Worm (Caenorhabditis elegans) whole organism, late embryonic: ENCODE results near the gene F09F9.2.

Experiments used
- ama-1 ChIP-seq: fragments of 150-350 bp; optimal IDR thresholded peaks from 2 replicates; lab custom pipeline; 2014
- ceh-14 ChIP-seq: sonication (generic microtip); optimal IDR thresholded peaks from 2 replicates; lab custom pipeline; 2016; ENCODE audit warnings: missing genotype, missing genetic modification characterization, missing compliant biosample characterization
- ceh-45 ChIP-seq: fragments of 200-800 bp; sonication (Bioruptor generic); IDR thresholded peaks from 2 replicates; pipeline ENCODE4 v1.3.6; 2022; ENCODE audit warnings: missing genetic modification reagents, missing genetic modification characterization, missing compliant biosample characterization
- ceh-9 ChIP-seq: sonication (generic microtip); optimal IDR thresholded peaks from 2 replicates; lab custom pipeline; 2016; ENCODE audit warnings: mild to moderate bottlenecking, missing genetic modification characterization, inconsistent platforms, missing compliant biosample characterization
- hlh-30 ChIP-seq: sonication (generic microtip); optimal IDR thresholded peaks from 2 replicates; lab custom pipeline; 2017; ENCODE audit warnings: antibody characterized with exemption, missing genetic modification characterization, missing compliant biosample characterization; ENCODE audit not compliant: insufficient read depth
- pat-9 ChIP-seq: fragments of 200-800 bp; sonication (Bioruptor generic); optimal IDR thresholded peaks from 2 replicates; lab custom pipeline; 2018; ENCODE audit warnings: mild to moderate bottlenecking, missing genetic modification characterization, moderate library complexity, missing compliant biosample characterization

DNA sequence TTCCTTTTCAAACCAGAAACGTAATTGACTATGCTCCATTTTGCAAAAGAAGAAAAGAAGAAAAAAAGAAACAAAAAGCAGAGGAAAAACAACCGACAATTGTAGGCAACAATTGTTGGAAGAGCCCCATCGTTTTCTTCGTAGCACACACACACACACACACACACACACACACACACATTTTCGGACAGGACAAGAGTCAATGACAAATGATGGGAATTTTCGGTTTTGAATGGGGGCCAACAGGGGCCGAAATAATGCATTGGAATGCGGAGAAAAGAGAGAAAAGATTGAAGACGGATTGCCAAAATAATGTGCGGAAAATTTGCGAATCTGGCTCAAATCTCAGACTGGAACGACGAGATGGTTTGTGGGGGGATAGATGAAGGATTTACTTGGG, 43.5 kb upstream of the F09F9.2 start:
- TF ChIP-seq ceh-45 (GFP tag; lab: Robert Waterston, UW) (no peak), ceh-9 (no peak), ceh-14 (tag; lab: Kevin White, UChicago) (no peak), hlh-30 (tag; lab: Kevin White, UChicago) (no peak), ama-1 (lab: Kevin White, UChicago) (no peak), pat-9 (tag; lab: Kevin White, UChicago) (no peak)
